Worm (Caenorhabditis elegans) whole organism, L2 larva: ENCODE results near the gene pitp-1.

Experiments used
- C34F6.9 ChIP-seq: fragments of 150-350 bp; optimal IDR thresholded peaks from 2 replicates; lab custom pipeline; 2014; ENCODE audit warnings: missing biosample characterization, missing genetic modification characterization
- R02D3.7 ChIP-seq: fragments of 150-350 bp; optimal IDR thresholded peaks from 2 replicates; lab custom pipeline; 2014; ENCODE audit warnings: missing biosample characterization, missing genetic modification characterization
- ceh-16 ChIP-seq: fragments of 150-350 bp; optimal IDR thresholded peaks from 2 replicates; lab custom pipeline; 2014; ENCODE audit warnings: missing biosample characterization, missing genetic modification characterization
- fos-1 ChIP-seq: fragments of 150-350 bp; optimal IDR thresholded peaks from 2 replicates; lab custom pipeline; 2014; ENCODE audit warnings: missing biosample characterization, missing genetic modification characterization
- lin-13 ChIP-seq: fragments of 150-350 bp; optimal IDR thresholded peaks from 2 replicates; lab custom pipeline; 2014; ENCODE audit warnings: missing biosample characterization, missing genetic modification reagents, missing genetic modification characterization
- lin-39 ChIP-seq: fragments of 150-350 bp; optimal IDR thresholded peaks from 2 replicates; lab custom pipeline; 2014; ENCODE audit warnings: missing biosample characterization, missing genetic modification reagents, missing genetic modification characterization
- lsy-2 ChIP-seq, 2 experiments: fragments of 150-350 bp in 1 of 2; sonication (generic microtip) in 1 of 2; optimal IDR thresholded peaks; 2 replicates each; lab custom pipeline; 2014 to 2017; ENCODE audit warnings: missing biosample characterization in 2 of 2, missing genetic modification characterization in 2 of 2
- mab-5 ChIP-seq: fragments of 150-350 bp; optimal IDR thresholded peaks from 2 replicates; lab custom pipeline; 2014; ENCODE audit warnings: missing biosample characterization, missing genetic modification characterization
- nhr-11 ChIP-seq: fragments of 150-350 bp; optimal IDR thresholded peaks from 2 replicates; lab custom pipeline; 2014; ENCODE audit warnings: missing biosample characterization, missing genetic modification characterization
- skn-1 ChIP-seq: sonication (generic microtip); optimal IDR thresholded peaks from 2 replicates; lab custom pipeline; 2017; ENCODE audit warnings: missing biosample characterization, missing genetic modification characterization
- snpc-4 ChIP-seq: fragments of 150-350 bp; optimal IDR thresholded peaks from 2 replicates; lab custom pipeline; 2014; ENCODE audit warnings: missing biosample characterization, missing genetic modification characterization
- unc-39 ChIP-seq: fragments of 150-350 bp; optimal IDR thresholded peaks from 2 replicates; lab custom pipeline; 2014; ENCODE audit warnings: missing biosample characterization, missing genetic modification characterization
- ztf-11 ChIP-seq: sonication (generic microtip); optimal IDR thresholded peaks from 2 replicates; lab custom pipeline; 2017; ENCODE audit warnings: missing biosample characterization, missing genetic modification characterization

DNA sequence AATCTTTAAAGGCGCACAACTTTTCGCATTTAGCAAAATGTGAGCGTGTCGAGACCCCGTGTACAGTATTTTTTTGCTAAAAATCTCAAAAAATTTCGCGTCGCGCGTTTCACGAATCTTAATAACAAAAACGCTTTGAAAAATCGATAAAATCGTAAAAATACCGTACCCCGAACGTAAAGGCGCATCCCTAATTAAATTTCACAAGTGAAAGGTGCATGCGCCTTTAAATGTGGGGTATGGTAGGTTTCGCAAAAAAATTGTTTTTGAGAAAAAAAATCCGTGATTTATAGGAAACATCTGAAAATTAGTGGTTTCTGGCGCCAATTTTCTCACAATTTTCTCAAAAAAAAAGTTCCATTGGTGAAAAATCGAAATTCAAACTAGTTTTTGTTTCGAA, 4.6 kb upstream of the pitp-1 start:
- TF ChIP-seq lsy-2 (tag; optimal IDR thresholded peaks at IDR 0.05; lab: Kevin White, UChicago) (no peak), fos-1 (tag; lab: Kevin White, UChicago) (no peak), ztf-11 (no peak), C34F6.9 (tag; lab: Kevin White, UChicago) (no peak), ceh-16 (no peak), unc-39 (no peak), lin-39 (tag; lab: Kevin White, UChicago) (no peak), mab-5 (tag; lab: Kevin White, UChicago) (no peak), snpc-4 (tag; lab: Kevin White, UChicago) (no peak), nhr-11 (tag; lab: Kevin White, UChicago) (no peak), lin-13 (GFP tag; lab: Kevin White, UChicago) (no peak), skn-1 (no peak), R02D3.7 (no peak)
